Worm (Caenorhabditis elegans) whole organism, mixed stage, embryonic: ENCODE data around the gene W05H9.2.

ENCODE experiments used
- ceh-83 ChIP-seq: fragments of 200-800 bp; sonication (Bioruptor generic); optimal IDR thresholded peaks from 2 replicates; lab custom pipeline; 2018; ENCODE audit warnings: mild to moderate bottlenecking, missing genetic modification characterization, missing compliant biosample characterization
- cnd-1 ChIP-seq: fragments of 200-800 bp; sonication (Bioruptor generic); optimal IDR thresholded peaks from 2 replicates; lab custom pipeline; 2018; ENCODE audit warnings: mild to moderate bottlenecking, missing genetic modification characterization, missing compliant biosample characterization
- drap-1 ChIP-seq: fragments of 200-800 bp; sonication (Bioruptor generic); optimal IDR thresholded peaks from 3 replicates; lab custom pipeline; 2018; ENCODE audit warnings: mild to moderate bottlenecking, missing genetic modification characterization, missing compliant biosample characterization
- mep-1 ChIP-seq: fragments of 150-350 bp; optimal IDR thresholded peaks from 2 replicates; lab custom pipeline; 2017; ENCODE audit warnings: missing biosample characterization, missing genetic modification reagents, missing genetic modification characterization, inconsistent platforms
- nhr-12 ChIP-seq: fragments of 150-350 bp; optimal IDR thresholded peaks from 2 replicates; lab custom pipeline; 2014; ENCODE audit warnings: missing biosample characterization, missing genetic modification characterization
- nhr-28 ChIP-seq: fragments of 150-350 bp; optimal IDR thresholded peaks from 2 replicates; lab custom pipeline; 2014; ENCODE audit warnings: missing biosample characterization, missing genetic modification characterization
- nhr-76 ChIP-seq: sonication (generic microtip); optimal IDR thresholded peaks from 2 replicates; lab custom pipeline; 2017; ENCODE audit warnings: missing biosample characterization, missing genetic modification characterization
- unc-39 ChIP-seq: fragments of 150-350 bp; optimal IDR thresholded peaks from 2 replicates; lab custom pipeline; 2014; ENCODE audit warnings: missing biosample characterization, missing genetic modification characterization
- unc-62 ChIP-seq: fragments of 150-350 bp; optimal IDR thresholded peaks from 2 replicates; lab custom pipeline; 2014; ENCODE audit warnings: missing biosample characterization, missing genetic modification reagents, missing genetic modification characterization
- ztf-11 ChIP-seq: fragments of 150-350 bp; optimal IDR thresholded peaks from 2 replicates; lab custom pipeline; 2014; ENCODE audit warnings: missing biosample characterization, missing genetic modification characterization

ce11 chrX:6277252-6277651, 10.4 kb downstream of the W05H9.2 start:
- TF ChIP-seq nhr-28 (tag; lab: Kevin White, UChicago), result no peak
- no peak for TF ChIP-seq ztf-11 (tag; lab: Kevin White, UChicago)
- TF ChIP-seq unc-39 (tag; lab: Kevin White, UChicago), result no peak
- no peak for TF ChIP-seq ceh-83 (GFP tag; lab: Kevin White, UChicago)
- TF ChIP-seq drap-1 (GFP tag; lab: Kevin White, UChicago), result no peak
- TF ChIP-seq unc-62 (GFP tag; lab: Kevin White, UChicago), result no peak
- TF ChIP-seq mep-1 (tag; lab: Kevin White, UChicago), result no peak
- no peak for TF ChIP-seq nhr-76 (tag; lab: Kevin White, UChicago)
- no peak for TF ChIP-seq cnd-1 (tag; lab: Kevin White, UChicago)
- TF ChIP-seq nhr-12 (tag; lab: Kevin White, UChicago), result no peak
